Fruit fly (Drosophila melanogaster) whole organism, prepupa: ENCODE data around the gene Pss.

Experiments
- Blimp-1 ChIP-seq: fragments of 200-800 bp; sonication (Bioruptor generic); optimal IDR thresholded peaks from 3 replicates; lab custom pipeline; 2017; ENCODE audit warnings: missing biosample characterization, missing genetic modification characterization, mild to moderate bottlenecking, moderate library complexity, missing genetic modification reagents
- CG10631 ChIP-seq: fragments of 200-800 bp; sonication (Bioruptor generic); optimal IDR thresholded peaks from 2 replicates; lab custom pipeline; 2016; ENCODE audit warnings: missing biosample characterization, missing genetic modification characterization
- CG11762 ChIP-seq: fragments of 200-800 bp; sonication (Bioruptor generic); optimal IDR thresholded peaks from 3 replicates; lab custom pipeline; 2016; ENCODE audit warnings: missing biosample characterization, missing genetic modification characterization; ENCODE audit not compliant: insufficient read depth
- CG15336 ChIP-seq: fragments of 200-800 bp; sonication (Bioruptor generic); IDR thresholded peaks from 2 replicates; pipeline ENCODE4 v1.3.6; 2022; ENCODE audit warnings: missing biosample characterization, missing genetic modification characterization
- CG1621 ChIP-seq: fragments of 200-800 bp; sonication (Bioruptor generic); optimal IDR thresholded peaks from 3 replicates; lab custom pipeline; 2018; ENCODE audit warnings: missing biosample characterization, mild to moderate bottlenecking, missing genetic modification characterization
- CG16779 ChIP-seq: fragments of 200-800 bp; sonication (Bioruptor generic); optimal IDR thresholded peaks from 3 replicates; lab custom pipeline; 2017; ENCODE audit warnings: missing biosample characterization, mild to moderate bottlenecking, missing genetic modification characterization
- CG3032 ChIP-seq: fragments of 200-800 bp; optimal IDR thresholded peaks from 2 replicates; lab custom pipeline; 2019; ENCODE audit warnings: missing biosample characterization, mild to moderate bottlenecking, missing genetic modification characterization, moderate library complexity
- CG32006 ChIP-seq: fragments of 200-800 bp; sonication (Bioruptor generic); optimal IDR thresholded peaks from 3 replicates; lab custom pipeline; 2017; ENCODE audit warnings: missing biosample characterization, mild to moderate bottlenecking, missing genetic modification characterization
- CG3919 ChIP-seq: fragments of 200-800 bp; sonication (Bioruptor generic); optimal IDR thresholded peaks from 3 replicates; lab custom pipeline; 2016; ENCODE audit warnings: missing biosample characterization, missing genetic modification characterization
- CG4318 ChIP-seq: fragments of 200-800 bp; sonication (Bioruptor generic); optimal IDR thresholded peaks from 3 replicates; lab custom pipeline; 2017; ENCODE audit warnings: missing biosample characterization, mild to moderate bottlenecking, missing genetic modification characterization
- CG6163 ChIP-seq: fragments of 200-800 bp; sonication (Bioruptor generic); IDR thresholded peaks from 3 replicates; pipeline ENCODE4 v1.3.6; 2022; ENCODE audit warnings: missing biosample characterization, missing genetic modification characterization
- CG6792 ChIP-seq: fragments of 200-800 bp; sonication (Bioruptor generic); optimal IDR thresholded peaks from 3 replicates; lab custom pipeline; 2016; ENCODE audit warnings: missing biosample characterization, missing genetic modification characterization
- CG6854 ChIP-seq: fragments of 200-800 bp; sonication (Bioruptor generic); optimal IDR thresholded peaks from 2 replicates; lab custom pipeline; 2017; ENCODE audit warnings: missing biosample characterization, mild to moderate bottlenecking, missing genetic modification characterization
- CG7368 ChIP-seq: fragments of 200-800 bp; sonication (Bioruptor generic); optimal IDR thresholded peaks from 3 replicates; lab custom pipeline; 2016; ENCODE audit warnings: missing biosample characterization, missing genetic modification characterization
- CG8119 ChIP-seq: fragments of 200-800 bp; sonication (Bioruptor generic); IDR thresholded peaks from 3 replicates; pipeline ENCODE4 v1.3.6; 2022; ENCODE audit warnings: missing biosample characterization, missing genetic modification characterization
- CG8319 ChIP-seq: fragments of 200-800 bp; sonication (Bioruptor generic); optimal IDR thresholded peaks from 3 replicates; lab custom pipeline; 2016; ENCODE audit warnings: missing biosample characterization, missing genetic modification characterization
- CG9139 ChIP-seq: fragments of 200-800 bp; sonication (Bioruptor generic); optimal IDR thresholded peaks from 3 replicates; lab custom pipeline; 2017; ENCODE audit warnings: missing biosample characterization, mild to moderate bottlenecking, missing genetic modification characterization
- Eip75B ChIP-seq: fragments of 200-800 bp; sonication (Bioruptor generic); optimal IDR thresholded peaks from 3 replicates; lab custom pipeline; 2016; ENCODE audit warnings: missing biosample characterization, missing genetic modification characterization
- Eip78C ChIP-seq: fragments of 200-800 bp; sonication (Bioruptor generic); peaks from one replicate; lab custom pipeline; 2016; ENCODE audit warnings: missing biosample characterization, missing genetic modification characterization
- Eip93F ChIP-seq: fragments of 200-800 bp; sonication (Bioruptor generic); optimal IDR thresholded peaks from 2 replicates; lab custom pipeline; 2016; ENCODE audit warnings: missing biosample characterization, mild to moderate bottlenecking, missing genetic modification characterization
- Ets21C ChIP-seq: fragments of 200-800 bp; sonication (Bioruptor generic); optimal IDR thresholded peaks from 3 replicates; lab custom pipeline; 2016; ENCODE audit warnings: missing biosample characterization, missing genetic modification characterization
- Ets96B ChIP-seq: fragments of 200-800 bp; optimal IDR thresholded peaks from 2 replicates; lab custom pipeline; 2019; ENCODE audit warnings: missing biosample characterization, mild to moderate bottlenecking, missing genetic modification characterization, moderate library complexity
- Gug ChIP-seq: fragments of 200-800 bp; sonication (Bioruptor generic); IDR thresholded peaks from 2 replicates; pipeline ENCODE4 v1.3.6; 2022; ENCODE audit warnings: missing biosample characterization, missing genetic modification characterization
- Hr38 ChIP-seq: sonication (Bioruptor generic); optimal IDR thresholded peaks from 2 replicates; lab custom pipeline; 2016; ENCODE audit warnings: missing biosample characterization, missing genetic modification characterization
- Hr39 ChIP-seq: fragments of 200-800 bp; sonication (Bioruptor generic); optimal IDR thresholded peaks from 2 replicates; lab custom pipeline; 2016; ENCODE audit warnings: missing biosample characterization, missing genetic modification characterization
- Met ChIP-seq: fragments of 200-800 bp; sonication (Bioruptor generic); optimal IDR thresholded peaks from 3 replicates; lab custom pipeline; 2016; ENCODE audit warnings: missing biosample characterization, missing genetic modification characterization
- Smox ChIP-seq: fragments of 200-800 bp; sonication (Bioruptor generic); optimal IDR thresholded peaks from 3 replicates; lab custom pipeline; 2016; ENCODE audit warnings: missing biosample characterization, missing genetic modification characterization
- Sox102F ChIP-seq: fragments of 200-800 bp; sonication (Bioruptor generic); optimal IDR thresholded peaks from 2 replicates; lab custom pipeline; 2016; ENCODE audit warnings: missing biosample characterization, mild to moderate bottlenecking, missing genetic modification characterization
- acj6 ChIP-seq: fragments of 200-800 bp; sonication (Bioruptor generic); optimal IDR thresholded peaks from 3 replicates; lab custom pipeline; 2016; ENCODE audit warnings: missing biosample characterization, missing genetic modification characterization
- cyc ChIP-seq: fragments of 200-800 bp; sonication (Bioruptor generic); optimal IDR thresholded peaks from 3 replicates; lab custom pipeline; 2016; ENCODE audit warnings: missing biosample characterization, missing genetic modification characterization
- dac ChIP-seq: fragments of 200-800 bp; sonication (Bioruptor generic); optimal IDR thresholded peaks from 2 replicates; lab custom pipeline; 2017; ENCODE audit warnings: missing biosample characterization, mild to moderate bottlenecking, missing genetic modification characterization
- dsx ChIP-seq: fragments of 200-800 bp; optimal IDR thresholded peaks from 3 replicates; lab custom pipeline; 2019; ENCODE audit warnings: missing biosample characterization, mild to moderate bottlenecking, missing genetic modification characterization, moderate library complexity; ENCODE audit not compliant: poor library complexity, severe bottlenecking
- eg ChIP-seq: fragments of 200-800 bp; sonication (Bioruptor generic); IDR thresholded peaks from 3 replicates; pipeline ENCODE4 v1.3.6; 2022; ENCODE audit warnings: missing biosample characterization, missing genetic modification characterization
- esn ChIP-seq: fragments of 200-800 bp; sonication (Bioruptor generic); optimal IDR thresholded peaks from 2 replicates; lab custom pipeline; 2016; ENCODE audit warnings: missing biosample characterization, mild to moderate bottlenecking, missing genetic modification characterization, moderate library complexity
- fd85E ChIP-seq: fragments of 200-800 bp; sonication (Bioruptor generic); optimal IDR thresholded peaks from 3 replicates; lab custom pipeline; 2016; ENCODE audit warnings: missing biosample characterization, missing genetic modification characterization
- fkh ChIP-seq: fragments of 200-800 bp; sonication (Bioruptor generic); optimal IDR thresholded peaks from 3 replicates; lab custom pipeline; 2017; ENCODE audit warnings: missing biosample characterization, mild to moderate bottlenecking, missing genetic modification characterization, moderate library complexity
- lz ChIP-seq: fragments of 200-800 bp; sonication (Bioruptor generic); optimal IDR thresholded peaks from 3 replicates; lab custom pipeline; 2016; ENCODE audit warnings: missing biosample characterization, missing genetic modification characterization
- net ChIP-seq: fragments of 200-800 bp; sonication (Bioruptor generic); optimal IDR thresholded peaks from 3 replicates; lab custom pipeline; 2016; ENCODE audit warnings: missing biosample characterization, missing genetic modification characterization
- pdm3 ChIP-seq: fragments of 200-800 bp; sonication (Bioruptor generic); optimal IDR thresholded peaks from 3 replicates; lab custom pipeline; 2016; ENCODE audit warnings: missing biosample characterization, missing genetic modification characterization
- topi ChIP-seq: fragments of 200-800 bp; sonication (Bioruptor generic); optimal IDR thresholded peaks from 3 replicates; lab custom pipeline; 2016; ENCODE audit warnings: missing biosample characterization, missing genetic modification characterization

Gene Pss

DNA sequence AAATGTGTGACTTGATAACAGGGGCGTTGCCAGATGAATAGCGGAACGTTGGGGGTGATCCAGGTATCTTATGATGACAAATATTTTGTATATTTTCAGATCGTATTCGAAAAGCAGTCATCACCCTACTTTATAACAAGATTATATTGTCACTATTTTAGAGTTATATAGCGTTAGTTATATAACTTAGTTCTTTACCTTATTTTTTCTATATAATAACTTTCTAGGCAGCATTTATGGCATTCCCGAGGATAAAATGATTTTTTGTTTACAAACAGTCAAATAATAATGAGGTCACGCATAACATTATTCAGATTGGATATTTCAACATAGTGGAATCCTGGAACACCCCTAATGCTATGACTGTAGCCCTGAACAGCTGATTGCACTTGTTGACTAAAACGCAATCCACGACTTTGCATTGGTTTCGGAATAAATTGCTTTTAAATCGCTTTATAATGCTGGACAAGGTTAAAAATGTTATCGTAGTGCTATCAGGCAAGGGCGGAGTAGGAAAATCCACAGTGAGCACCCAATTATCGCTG is 294 bp upstream of the Pss start, which contains the start of gene Nubp2 (continued):
- TF ChIP-seq dsx (peak; percentile 89), lz (GFP tag; lab: Kevin White, UChicago) (peak; percentile 97), Sox102F (GFP tag; lab: Kevin White, UChicago) (peak; percentile 93), topi (GFP tag; lab: Kevin White, UChicago) (peak; percentile 94), Met (GFP tag; lab: Kevin White, UChicago) (peak; percentile 95), CG4318 (peak; percentile 95), CG7368 (GFP tag; lab: Kevin White, UChicago) (peak; percentile 90), Blimp-1 (peak; percentile 74), CG6163 (GFP tag; lab: Robert Waterston, UW) (peak; percentile 93), esn (GFP tag; lab: Kevin White, UChicago) (peak; percentile 97), dac (peak; percentile 88), CG10631 (GFP tag; lab: Kevin White, UChicago) (peak; percentile 98), CG15336 (peak; percentile 91), CG3032 (tag; lab: Kevin White, UChicago) (peak; percentile 97), Ets96B (tag; lab: Kevin White, UChicago) (peak; percentile 92), CG16779 (tag; lab: Kevin White, UChicago) (peak; percentile 64), fd85E (GFP tag; lab: Kevin White, UChicago) (peak; percentile 82), CG11762 (GFP tag; lab: Kevin White, UChicago) (peak; percentile 95), CG8119 (peak; percentile 93), CG3919 (GFP tag; lab: Kevin White, UChicago) (peak; percentile 93), eg (peak; percentile 95), pdm3 (GFP tag; lab: Kevin White, UChicago) (peak; percentile 96), CG9139 (GFP tag; lab: Kevin White, UChicago) (peak; percentile 72), CG1621 (peak; percentile 85), Smox (GFP tag; lab: Kevin White, UChicago) (peak; percentile 95), acj6 (GFP tag; lab: Kevin White, UChicago) (peak; percentile 97), Eip93F (GFP tag; lab: Kevin White, UChicago) (peak; percentile 93), Eip78C (GFP tag; lab: Kevin White, UChicago) (peak; percentile 97), Gug (GFP tag; lab: Robert Waterston, UW) (peak; percentile 90), Hr38 (peak; percentile 47), fkh (GFP tag; lab: Kevin White, UChicago) (peak; percentile 95), cyc (GFP tag; lab: Kevin White, UChicago) (peak; percentile 95), CG6854 (GFP tag; lab: Kevin White, UChicago) (peak; percentile 63)

dm6 chr3L:20525743-20526142 is 231 bp downstream of the Pss start:
- no peak for TF ChIP-seq CG32006 (GFP tag; lab: Kevin White, UChicago)
- no peak for TF ChIP-seq topi (GFP tag; lab: Kevin White, UChicago)
- no peak for TF ChIP-seq Ets21C (GFP tag; lab: Kevin White, UChicago)
- no peak for TF ChIP-seq Eip78C (GFP tag; lab: Kevin White, UChicago)
- no peak for TF ChIP-seq lz (GFP tag; lab: Kevin White, UChicago)
- TF ChIP-seq CG8319 (GFP tag; lab: Kevin White, UChicago) = no peak
- TF ChIP-seq Ets96B (tag; lab: Kevin White, UChicago) = no peak
- TF ChIP-seq net (GFP tag; lab: Kevin White, UChicago) = no peak
- no peak for TF ChIP-seq dac
- TF ChIP-seq Gug (GFP tag; lab: Robert Waterston, UW) = no peak
- no peak for TF ChIP-seq Hr39 (GFP tag; lab: Kevin White, UChicago)
- no peak for TF ChIP-seq Eip75B (GFP tag; lab: Kevin White, UChicago)
- TF ChIP-seq CG6792 (GFP tag; lab: Kevin White, UChicago) = no peak
- TF ChIP-seq CG6163 (GFP tag; lab: Robert Waterston, UW) = no peak
- no peak for TF ChIP-seq eg
- no peak for TF ChIP-seq Eip93F (GFP tag; lab: Kevin White, UChicago)
